Fruit fly (Drosophila melanogaster) whole organism: ENCODE measurements around the gene CG43755.

Experiments used
- Dll ChIP-seq: fragments of >200 bp; optimal IDR thresholded peaks from 2 replicates; lab custom pipeline; 2017
- pan ChIP-seq: fragments of >200 bp; optimal IDR thresholded peaks from 2 replicates; lab custom pipeline; 2017
- psq ChIP-seq: fragments of >200 bp; optimal IDR thresholded peaks from 2 replicates; lab custom pipeline; 2017

- TF ChIP-seq psq (lab: Kevin White, UChicago) (no peak), Dll (lab: Kevin White, UChicago) (no peak), pan (lab: Kevin White, UChicago) (no peak)
Observed at dm6 chr2L:290949-291348, 38.6 kb downstream of the CG43755 start.
